Worm (Caenorhabditis elegans) whole organism, L2 larva: ENCODE data around the gene fem-3.

Experiments used
- C34F6.9 ChIP-seq: fragments of 150-350 bp; optimal IDR thresholded peaks from 2 replicates; lab custom pipeline; 2014; ENCODE audit warnings: missing biosample characterization, missing genetic modification characterization
- F13H6.1 ChIP-seq: sonication (generic microtip); optimal IDR thresholded peaks from 2 replicates; lab custom pipeline; 2016; ENCODE audit warnings: missing genetic modification characterization, missing compliant biosample characterization
- Y55F3AM.14 ChIP-seq: fragments of 200-800 bp; sonication (Bioruptor generic); optimal IDR thresholded peaks from 2 replicates; lab custom pipeline; 2018; ENCODE audit warnings: mild to moderate bottlenecking, missing genetic modification characterization, missing compliant biosample characterization
- alr-1 ChIP-seq: fragments of 150-350 bp; optimal IDR thresholded peaks from 2 replicates; lab custom pipeline; 2014; ENCODE audit warnings: missing biosample characterization, missing genetic modification characterization
- aly-2 ChIP-seq: fragments of 150-350 bp; optimal IDR thresholded peaks from 2 replicates; lab custom pipeline; 2014; ENCODE audit warnings: missing biosample characterization, missing genetic modification characterization
- ama-1 ChIP-seq: fragments of 150-350 bp; optimal IDR thresholded peaks from 2 replicates; lab custom pipeline; 2018; ENCODE audit warnings: inconsistent platforms
- blmp-1 ChIP-seq: sonication (generic microtip); optimal IDR thresholded peaks from 2 replicates; lab custom pipeline; 2017; ENCODE audit warnings: missing genetic modification characterization, mild to moderate bottlenecking, missing compliant biosample characterization, antibody characterized with exemption, moderate library complexity; ENCODE audit not compliant: insufficient read depth
- ceh-16 ChIP-seq: fragments of 150-350 bp; optimal IDR thresholded peaks from 2 replicates; lab custom pipeline; 2014; ENCODE audit warnings: missing biosample characterization, missing genetic modification characterization
- ceh-82 ChIP-seq: fragments of 150-350 bp; optimal IDR thresholded peaks from 2 replicates; lab custom pipeline; 2014; ENCODE audit warnings: missing biosample characterization, missing genetic modification characterization
- crh-2 ChIP-seq: sonication (generic microtip); optimal IDR thresholded peaks from 2 replicates; lab custom pipeline; 2017; ENCODE audit warnings: missing biosample characterization, missing genetic modification characterization
- dmd-4 ChIP-seq: sonication (generic microtip); optimal IDR thresholded peaks from 2 replicates; lab custom pipeline; 2017; ENCODE audit warnings: missing biosample characterization, missing genetic modification characterization
- egl-27 ChIP-seq: sonication (generic microtip); optimal IDR thresholded peaks from 3 replicates; lab custom pipeline; 2017; ENCODE audit warnings: missing biosample characterization, missing genetic modification reagents, missing genetic modification characterization
- elt-1 ChIP-seq: fragments of 150-350 bp; optimal IDR thresholded peaks from 2 replicates; lab custom pipeline; 2014; ENCODE audit warnings: missing biosample characterization, missing genetic modification characterization
- elt-3 ChIP-seq: sonication (generic microtip); optimal IDR thresholded peaks from 2 replicates; lab custom pipeline; 2017; ENCODE audit warnings: missing biosample characterization, missing genetic modification characterization
- fos-1 ChIP-seq: fragments of 150-350 bp; optimal IDR thresholded peaks from 2 replicates; lab custom pipeline; 2014; ENCODE audit warnings: missing biosample characterization, missing genetic modification characterization
- gmeb-1 ChIP-seq: fragments of 150-350 bp; optimal IDR thresholded peaks from 2 replicates; lab custom pipeline; 2014; ENCODE audit warnings: missing biosample characterization, missing genetic modification characterization
- lin-11 ChIP-seq: fragments of 150-350 bp; sonication (generic microtip); optimal IDR thresholded peaks from 2 replicates; lab custom pipeline; 2014; ENCODE audit warnings: missing biosample characterization, missing genetic modification characterization, inconsistent platforms, mixed read lengths
- lin-13 ChIP-seq: fragments of 150-350 bp; optimal IDR thresholded peaks from 2 replicates; lab custom pipeline; 2014; ENCODE audit warnings: missing biosample characterization, missing genetic modification reagents, missing genetic modification characterization
- lin-39 ChIP-seq: fragments of 150-350 bp; optimal IDR thresholded peaks from 2 replicates; lab custom pipeline; 2014; ENCODE audit warnings: missing biosample characterization, missing genetic modification reagents, missing genetic modification characterization
- lsy-2 ChIP-seq, 2 experiments: fragments of 150-350 bp in 1 of 2; sonication (generic microtip) in 1 of 2; optimal IDR thresholded peaks; 2 replicates each; lab custom pipeline; 2014 to 2017; ENCODE audit warnings: missing biosample characterization in 2 of 2, missing genetic modification characterization in 2 of 2
- mab-5 ChIP-seq: fragments of 150-350 bp; optimal IDR thresholded peaks from 2 replicates; lab custom pipeline; 2014; ENCODE audit warnings: missing biosample characterization, missing genetic modification characterization
- mbf-1 ChIP-seq: sonication (generic microtip); optimal IDR thresholded peaks from 2 replicates; lab custom pipeline; 2017; ENCODE audit warnings: missing biosample characterization, missing genetic modification characterization
- mdl-1 ChIP-seq, 2 experiments: fragments of 150-350 bp in 1 of 2; sonication (generic microtip) in 1 of 2; optimal IDR thresholded peaks; 2 replicates each; lab custom pipeline; 2017; ENCODE audit warnings: missing biosample characterization in 2 of 2, missing genetic modification characterization in 2 of 2
- nhr-10 ChIP-seq: sonication (generic microtip); optimal IDR thresholded peaks from 2 replicates; lab custom pipeline; 2017; ENCODE audit warnings: missing biosample characterization, missing genetic modification characterization
- nhr-12 ChIP-seq: fragments of 150-350 bp; optimal IDR thresholded peaks from 2 replicates; lab custom pipeline; 2014; ENCODE audit warnings: missing biosample characterization, missing genetic modification characterization
- nhr-129 ChIP-seq: fragments of 150-350 bp; optimal IDR thresholded peaks from 2 replicates; lab custom pipeline; 2014; ENCODE audit warnings: missing biosample characterization, missing genetic modification characterization
- nhr-21 ChIP-seq: fragments of 150-350 bp; optimal IDR thresholded peaks from 2 replicates; lab custom pipeline; 2014; ENCODE audit warnings: missing biosample characterization, missing genetic modification characterization
- nhr-23 ChIP-seq: fragments of 150-350 bp; optimal IDR thresholded peaks from 2 replicates; lab custom pipeline; 2014; ENCODE audit warnings: missing biosample characterization, missing genetic modification reagents, missing genetic modification characterization
- nhr-237 ChIP-seq: fragments of 150-350 bp; optimal IDR thresholded peaks from 2 replicates; lab custom pipeline; 2014; ENCODE audit warnings: missing biosample characterization, missing genetic modification characterization
- nhr-6 ChIP-seq: fragments of 150-350 bp; optimal IDR thresholded peaks from 2 replicates; lab custom pipeline; 2014; ENCODE audit warnings: missing biosample characterization, missing genetic modification characterization
- peb-1 ChIP-seq: fragments of 150-350 bp; optimal IDR thresholded peaks from 2 replicates; lab custom pipeline; 2014; ENCODE audit warnings: missing biosample characterization, missing genetic modification characterization
- sem-4 ChIP-seq: fragments of 150-350 bp; optimal IDR thresholded peaks from 2 replicates; lab custom pipeline; 2014; ENCODE audit warnings: missing biosample characterization, missing genetic modification reagents, missing genetic modification characterization
- skn-1 ChIP-seq: sonication (generic microtip); optimal IDR thresholded peaks from 2 replicates; lab custom pipeline; 2017; ENCODE audit warnings: missing biosample characterization, missing genetic modification characterization
- sma-3 ChIP-seq: sonication (generic microtip); optimal IDR thresholded peaks from 2 replicates; lab custom pipeline; 2016; ENCODE audit warnings: missing genetic modification reagents, missing genetic modification characterization, missing compliant biosample characterization
- sma-9 ChIP-seq, 2 experiments: fragments of 150-350 bp in 1 of 2; sonication (generic microtip) in 1 of 2; optimal IDR thresholded peaks; 2 replicates each; lab custom pipeline; 2014 to 2016; ENCODE audit warnings: missing genetic modification characterization in 2 of 2, mild to moderate bottlenecking in 1 of 2, missing biosample characterization in 1 of 2, missing compliant biosample characterization in 1 of 2, missing genetic modification reagents in 1 of 2, moderate library complexity in 1 of 2
- snpc-4 ChIP-seq: fragments of 150-350 bp; optimal IDR thresholded peaks from 2 replicates; lab custom pipeline; 2014; ENCODE audit warnings: missing biosample characterization, missing genetic modification characterization
- unc-39 ChIP-seq: fragments of 150-350 bp; optimal IDR thresholded peaks from 2 replicates; lab custom pipeline; 2014; ENCODE audit warnings: missing biosample characterization, missing genetic modification characterization
- unc-55 ChIP-seq: fragments of 150-350 bp; sonication (generic microtip); optimal IDR thresholded peaks from 3 replicates; lab custom pipeline; 2014; ENCODE audit warnings: missing biosample characterization, missing genetic modification reagents, missing genetic modification characterization
- unc-62 ChIP-seq: fragments of 150-350 bp; optimal IDR thresholded peaks from 2 replicates; lab custom pipeline; 2014; ENCODE audit warnings: missing biosample characterization, missing genetic modification reagents, missing genetic modification characterization
- zag-1 ChIP-seq: fragments of 150-350 bp; optimal IDR thresholded peaks from 2 replicates; lab custom pipeline; 2014; ENCODE audit warnings: missing biosample characterization, missing genetic modification characterization
- ztf-1 ChIP-seq: fragments of 200-800 bp; sonication (Bioruptor generic); conservative IDR thresholded peaks from 2 replicates; pipeline ENCODE4 v1.3.6; 2022; ENCODE audit warnings: missing genetic modification characterization, missing compliant biosample characterization
- ztf-11 ChIP-seq: sonication (generic microtip); optimal IDR thresholded peaks from 2 replicates; lab custom pipeline; 2017; ENCODE audit warnings: missing biosample characterization, missing genetic modification characterization
- ztf-4 ChIP-seq: fragments of 150-350 bp; optimal IDR thresholded peaks from 2 replicates; lab custom pipeline; 2014; ENCODE audit warnings: missing biosample characterization, missing genetic modification characterization

The fem-3 gene

ce11 chrIV:9096160-9096879, 8.4 kb upstream of the fem-3 start, which contains the start of the genes znf-706 and cpna-3:
Gene znf-706 (minus strand): TSS chrIV:9096231.
Gene cpna-3 (plus strand): TSS chrIV:9096842.
- TF ChIP-seq unc-55 (GFP tag; lab: Kevin White, UChicago) (peak; percentile 62), gmeb-1 (peak; percentile 40), nhr-10 (tag; lab: Kevin White, UChicago) (no peak), nhr-23 (tag; lab: Kevin White, UChicago) (no peak), C34F6.9 (tag; lab: Kevin White, UChicago) (peak; percentile 55), nhr-129 (tag; lab: Kevin White, UChicago) (peak; percentile 46), sem-4 (tag; lab: Kevin White, UChicago) (no peak), crh-2 (tag; lab: Kevin White, UChicago) (no peak), lsy-2 (tag; optimal IDR thresholded peaks at IDR 0.05; lab: Kevin White, UChicago) (peak in 1 of 2 experiments; percentile 51)

DNA sequence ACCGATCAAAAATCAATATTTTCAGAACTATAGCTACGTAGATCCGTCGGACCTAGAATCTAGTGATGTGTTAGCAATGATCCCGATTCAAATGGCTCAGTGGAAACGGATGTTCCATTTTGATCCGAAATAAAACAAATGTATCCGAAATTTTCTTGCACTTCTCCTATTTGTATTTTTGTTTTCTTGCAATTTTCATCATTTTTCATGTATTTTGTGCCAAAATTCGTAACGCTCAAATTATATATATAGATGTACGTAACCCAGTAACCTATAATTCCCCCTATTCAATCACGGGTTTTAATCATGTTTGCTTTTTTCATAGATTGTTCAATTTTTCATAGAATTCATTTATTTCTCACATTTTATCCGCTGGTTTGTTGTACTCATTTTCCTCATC, 5.8 kb upstream of the fem-3 start, which contains the start of gene gldi-10:
Gene gldi-10, plus strand, starts transcription at position 301 of the 400 bp plus-strand sequence.
- TF ChIP-seq nhr-10 (tag; lab: Kevin White, UChicago) = no peak
- no peak for TF ChIP-seq elt-3 (tag; lab: Kevin White, UChicago)
- no peak for TF ChIP-seq C34F6.9 (tag; lab: Kevin White, UChicago)
- TF ChIP-seq alr-1 (tag; lab: Kevin White, UChicago) = no peak
- no peak for TF ChIP-seq Y55F3AM.14 (GFP tag; lab: Kevin White, UChicago)
- no peak for TF ChIP-seq F13H6.1 (tag; lab: Kevin White, UChicago)

DNA sequence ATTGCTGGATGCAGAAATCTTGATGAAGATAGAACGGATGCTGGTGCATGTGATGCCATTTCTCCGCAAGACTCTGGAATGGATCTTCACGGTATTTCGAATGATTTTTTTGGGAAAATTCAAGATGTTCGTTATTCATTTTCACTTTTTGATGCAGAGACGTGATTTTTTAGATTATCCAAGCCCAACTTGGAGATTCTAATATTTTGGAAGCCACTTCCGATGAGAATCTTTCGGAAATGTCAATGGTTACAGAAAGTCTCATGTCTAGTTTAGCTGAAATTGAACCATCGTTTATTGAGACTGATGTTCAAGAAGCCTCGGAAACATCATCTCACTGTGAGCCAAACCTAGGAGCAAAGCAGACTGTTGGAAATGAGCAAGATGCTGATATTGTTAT, 3.9 kb upstream of the fem-3 start:
- TF ChIP-seq lin-11 = no peak
- TF ChIP-seq ceh-16 (tag; lab: Kevin White, UChicago) = no peak
- no peak for TF ChIP-seq fos-1
- no peak for TF ChIP-seq sma-9 (GFP tag; optimal IDR thresholded peaks at IDR 0.05; lab: Kevin White, UChicago)
- TF ChIP-seq sma-9 (tag; optimal IDR thresholded peaks at IDR 0.05; lab: Kevin White, UChicago) = no peak
- TF ChIP-seq egl-27 = no peak
- no peak for TF ChIP-seq elt-3 (tag; lab: Kevin White, UChicago)
- no peak for TF ChIP-seq unc-39 (tag; lab: Kevin White, UChicago)
- TF ChIP-seq lin-13 = no peak
- TF ChIP-seq Y55F3AM.14 (GFP tag; lab: Kevin White, UChicago) = no peak
- no peak for TF ChIP-seq ztf-11
- no peak for TF ChIP-seq nhr-129 (tag; lab: Kevin White, UChicago)
- no peak for TF ChIP-seq ztf-1 (GFP tag; lab: Robert Waterston, UW)
- TF ChIP-seq lsy-2 (tag; optimal IDR thresholded peaks at IDR 0.05; lab: Kevin White, UChicago) = no peak
- no peak for TF ChIP-seq nhr-23 (tag; lab: Kevin White, UChicago)
- TF ChIP-seq nhr-12 (tag; lab: Kevin White, UChicago) = no peak
- TF ChIP-seq mab-5 = no peak
- no peak for TF ChIP-seq aly-2 (tag; lab: Kevin White, UChicago)
- no peak for TF ChIP-seq skn-1 (tag; lab: Kevin White, UChicago)
- no peak for TF ChIP-seq mbf-1 (tag; lab: Kevin White, UChicago)

DNA sequence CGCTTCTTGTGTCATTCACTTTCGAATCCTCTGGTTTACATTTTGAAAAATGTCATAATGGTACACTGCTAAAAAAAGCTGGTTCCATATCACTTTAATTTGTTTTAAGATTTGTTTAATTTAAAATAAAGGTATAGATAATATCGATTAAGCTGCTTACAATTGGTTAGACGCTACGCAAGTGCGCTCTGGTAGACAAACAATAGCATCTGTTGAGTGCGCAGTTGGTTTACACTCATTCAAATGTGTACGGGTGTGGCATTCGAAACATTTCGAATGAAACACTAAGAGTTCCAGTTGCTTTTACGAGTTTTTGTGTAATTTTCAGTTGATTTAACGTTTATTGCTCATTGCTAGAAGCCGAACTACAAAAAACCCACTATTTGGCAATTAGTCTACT, 2.7 kb downstream of the fem-3 start:
- TF ChIP-seq mab-5 (no peak), elt-1 (tag; lab: Kevin White, UChicago) (no peak), ceh-16 (tag; lab: Kevin White, UChicago) (no peak), crh-2 (tag; lab: Kevin White, UChicago) (peak; percentile 7), alr-1 (tag; lab: Kevin White, UChicago) (no peak), fos-1 (peak; percentile 23), gmeb-1 (no peak), sma-3 (no peak), dmd-4 (tag; lab: Kevin White, UChicago) (no peak), blmp-1 (no peak), lin-11 (no peak), unc-55 (GFP tag; lab: Kevin White, UChicago) (peak; percentile 58), peb-1 (no peak), nhr-21 (tag; lab: Kevin White, UChicago) (no peak), ceh-82 (tag; lab: Kevin White, UChicago) (no peak), snpc-4 (no peak), sma-9 (GFP tag; optimal IDR thresholded peaks at IDR 0.05; lab: Kevin White, UChicago) (no peak), sma-9 (tag; optimal IDR thresholded peaks at IDR 0.05; lab: Kevin White, UChicago) (no peak), elt-3 (tag; lab: Kevin White, UChicago) (no peak), mbf-1 (tag; lab: Kevin White, UChicago) (no peak), nhr-10 (tag; lab: Kevin White, UChicago) (no peak), Y55F3AM.14 (GFP tag; lab: Kevin White, UChicago) (no peak), nhr-237 (tag; lab: Kevin White, UChicago) (no peak), lin-39 (tag; lab: Kevin White, UChicago) (no peak), ama-1 (lab: Kevin White, UChicago) (no peak), unc-62 (GFP tag; lab: Kevin White, UChicago) (no peak), ztf-1 (GFP tag; lab: Robert Waterston, UW) (no peak), ztf-4 (tag; lab: Kevin White, UChicago) (no peak), zag-1 (tag; lab: Kevin White, UChicago) (no peak), nhr-129 (tag; lab: Kevin White, UChicago) (peak; percentile 65), nhr-6 (no peak), sem-4 (tag; lab: Kevin White, UChicago) (no peak), mdl-1 (tag; optimal IDR thresholded peaks at IDR 0.05; lab: Kevin White, UChicago) (no peak)
